Worm (Caenorhabditis elegans) whole organism, L2 larva: ENCODE measurements around the gene K10C2.2.

Experiments
- ama-1 ChIP-seq: fragments of 150-350 bp; optimal IDR thresholded peaks from 2 replicates; lab custom pipeline; 2018; ENCODE audit warnings: inconsistent platforms
- ceh-16 ChIP-seq: fragments of 150-350 bp; optimal IDR thresholded peaks from 2 replicates; lab custom pipeline; 2014; ENCODE audit warnings: missing biosample characterization, missing genetic modification characterization
- ceh-82 ChIP-seq: fragments of 150-350 bp; optimal IDR thresholded peaks from 2 replicates; lab custom pipeline; 2014; ENCODE audit warnings: missing biosample characterization, missing genetic modification characterization
- elt-1 ChIP-seq: fragments of 150-350 bp; optimal IDR thresholded peaks from 2 replicates; lab custom pipeline; 2014; ENCODE audit warnings: missing biosample characterization, missing genetic modification characterization
- lin-13 ChIP-seq: fragments of 150-350 bp; optimal IDR thresholded peaks from 2 replicates; lab custom pipeline; 2014; ENCODE audit warnings: missing biosample characterization, missing genetic modification reagents, missing genetic modification characterization
- lin-39 ChIP-seq: fragments of 150-350 bp; optimal IDR thresholded peaks from 2 replicates; lab custom pipeline; 2014; ENCODE audit warnings: missing biosample characterization, missing genetic modification reagents, missing genetic modification characterization
- mab-5 ChIP-seq: fragments of 150-350 bp; optimal IDR thresholded peaks from 2 replicates; lab custom pipeline; 2014; ENCODE audit warnings: missing biosample characterization, missing genetic modification characterization
- mdl-1 ChIP-seq, 2 experiments: fragments of 150-350 bp in 1 of 2; sonication (generic microtip) in 1 of 2; optimal IDR thresholded peaks; 2 replicates each; lab custom pipeline; 2017; ENCODE audit warnings: missing biosample characterization in 2 of 2, missing genetic modification characterization in 2 of 2
- nhr-11 ChIP-seq: fragments of 150-350 bp; optimal IDR thresholded peaks from 2 replicates; lab custom pipeline; 2014; ENCODE audit warnings: missing biosample characterization, missing genetic modification characterization
- nhr-237 ChIP-seq: fragments of 150-350 bp; optimal IDR thresholded peaks from 2 replicates; lab custom pipeline; 2014; ENCODE audit warnings: missing biosample characterization, missing genetic modification characterization
- sem-4 ChIP-seq: fragments of 150-350 bp; optimal IDR thresholded peaks from 2 replicates; lab custom pipeline; 2014; ENCODE audit warnings: missing biosample characterization, missing genetic modification reagents, missing genetic modification characterization

DNA sequence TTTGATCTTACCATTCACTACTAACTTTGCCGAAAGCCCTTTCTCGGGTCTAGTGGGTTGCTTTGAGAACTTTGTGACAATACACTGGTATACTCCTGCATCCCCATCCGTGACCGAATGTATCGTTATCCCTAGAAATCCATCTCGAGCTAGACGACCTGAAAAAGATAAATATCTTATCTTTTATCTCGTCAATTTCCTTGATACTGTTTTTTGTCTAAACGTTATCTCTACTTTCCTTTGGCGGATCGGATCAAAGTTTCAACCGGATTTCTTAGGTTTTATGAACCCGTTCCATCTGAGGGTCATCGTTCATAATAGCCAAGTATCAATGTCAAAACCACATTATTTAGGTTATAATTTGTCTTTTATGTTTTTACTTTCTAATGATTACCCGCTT, 49.1 kb downstream of the K10C2.2 start:
- TF ChIP-seq elt-1 (tag; lab: Kevin White, UChicago): no peak
- TF ChIP-seq lin-39: no peak
- no peak for TF ChIP-seq ceh-16 (tag; lab: Kevin White, UChicago)
- TF ChIP-seq nhr-11: no peak
- no peak for TF ChIP-seq mdl-1 (tag; optimal IDR thresholded peaks at IDR 0.05; lab: Kevin White, UChicago)
- TF ChIP-seq sem-4 (tag; lab: Kevin White, UChicago): no peak
- TF ChIP-seq lin-13 (GFP tag; lab: Kevin White, UChicago): no peak
- TF ChIP-seq nhr-237 (tag; lab: Kevin White, UChicago): no peak
- no peak for TF ChIP-seq mab-5 (tag; lab: Kevin White, UChicago)
- TF ChIP-seq ceh-82 (tag; lab: Kevin White, UChicago): no peak
- TF ChIP-seq ama-1 (lab: Kevin White, UChicago): no peak
